Fruit fly (Drosophila melanogaster) whole organism, adult: ENCODE data around the gene CG33307.

Experiments used
- CG11617 ChIP-seq: fragments of 200-800 bp; sonication (Bioruptor generic); optimal IDR thresholded peaks from 2 replicates; lab custom pipeline; 2017; ENCODE audit warnings: mild to moderate bottlenecking, missing biosample characterization, missing genetic modification reagents, missing genetic modification characterization
- CG12768 ChIP-seq: fragments of 200-800 bp; sonication (Bioruptor generic); optimal IDR thresholded peaks from 2 replicates; lab custom pipeline; 2017; ENCODE audit warnings: missing biosample characterization, missing genetic modification characterization, mild to moderate bottlenecking, moderate library complexity, missing genetic modification reagents
- CG14711 ChIP-seq: fragments of 200-800 bp; sonication (Bioruptor generic); optimal IDR thresholded peaks from 2 replicates; lab custom pipeline; 2018; ENCODE audit warnings: missing biosample characterization, mild to moderate bottlenecking, missing genetic modification characterization, moderate library complexity
- CG1620 ChIP-seq: fragments of 200-800 bp; sonication (Bioruptor generic); optimal IDR thresholded peaks from 2 replicates; lab custom pipeline; 2016; ENCODE audit warnings: missing biosample characterization, missing genetic modification characterization
- CG5204 ChIP-seq: fragments of 200-800 bp; sonication (Bioruptor generic); optimal IDR thresholded peaks from 2 replicates; lab custom pipeline; 2016; ENCODE audit warnings: missing biosample characterization, missing genetic modification characterization
- CG7045 ChIP-seq: fragments of 200-800 bp; sonication (Bioruptor generic); optimal IDR thresholded peaks from 2 replicates; lab custom pipeline; 2017; ENCODE audit warnings: missing biosample characterization, mild to moderate bottlenecking, missing genetic modification characterization
- Hr96 ChIP-seq: fragments of 200-800 bp; sonication (Bioruptor generic); optimal IDR thresholded peaks from 2 replicates; lab custom pipeline; 2016; ENCODE audit warnings: missing biosample characterization, missing genetic modification characterization
- cic ChIP-seq: fragments of 200-800 bp; sonication (Bioruptor generic); optimal IDR thresholded peaks from 2 replicates; lab custom pipeline; 2017; ENCODE audit warnings: missing biosample characterization, mild to moderate bottlenecking, missing genetic modification characterization, moderate library complexity
- cnc ChIP-seq, 2 experiments: fragments of >200 bp; optimal IDR thresholded peaks; 2 replicates each; lab custom pipeline; 2017
- kay ChIP-seq: fragments of 200-800 bp; sonication (Bioruptor generic); peaks from one replicate; lab custom pipeline; 2016; ENCODE audit warnings: missing biosample characterization, missing genetic modification characterization, borderline replicate concordance
- ovo ChIP-seq: fragments of 200-800 bp; sonication (Bioruptor generic); optimal IDR thresholded peaks from 2 replicates; lab custom pipeline; 2016; ENCODE audit warnings: missing biosample characterization, missing genetic modification characterization
- toe ChIP-seq: fragments of 200-800 bp; sonication (Bioruptor generic); optimal IDR thresholded peaks from 2 replicates; lab custom pipeline; 2016; ENCODE audit warnings: missing biosample characterization, missing genetic modification characterization

DNA sequence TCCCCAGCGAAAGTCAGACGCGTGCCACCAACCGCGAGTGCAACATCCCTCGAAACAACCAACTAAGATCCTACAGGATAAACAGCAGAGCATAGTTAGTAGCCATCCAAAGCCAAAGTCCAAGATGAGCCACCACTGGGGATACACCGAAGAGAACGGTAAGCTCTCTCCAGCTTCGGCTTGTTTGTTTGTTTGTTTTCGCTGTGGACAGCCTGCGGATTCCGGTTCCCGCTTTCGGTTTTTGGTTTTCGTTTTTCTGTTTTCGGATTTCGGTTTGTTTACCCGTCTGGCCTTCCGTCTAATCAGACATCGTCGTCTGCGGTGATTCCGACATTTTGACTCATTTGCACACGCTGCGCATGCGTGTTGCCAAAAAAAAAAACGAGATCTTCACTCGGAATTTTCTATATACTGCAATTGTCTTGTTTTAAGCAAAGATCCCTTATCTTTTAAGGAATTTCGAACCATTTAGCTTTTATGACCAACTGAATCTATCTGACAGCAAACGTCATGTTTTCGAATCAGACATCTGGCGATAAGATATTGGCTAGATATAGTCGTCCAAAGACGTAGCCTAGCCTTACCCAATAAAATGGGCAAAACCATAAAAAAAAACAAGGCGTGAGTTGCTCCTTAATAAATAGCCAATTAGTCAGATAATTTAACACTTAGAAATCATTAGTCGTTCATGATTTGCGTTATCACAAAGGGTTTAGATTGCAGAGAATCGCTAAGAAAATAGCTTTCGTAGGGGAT is 37.3 kb downstream of the CG33307 start:
- TF ChIP-seq CG1620 (GFP tag; lab: Kevin White, UChicago) (no peak), toe (no peak), Hr96 (GFP tag; lab: Kevin White, UChicago) (no peak), ovo (GFP tag; lab: Kevin White, UChicago) (no peak), cnc (optimal IDR thresholded peaks at IDR 0.05; lab: Kevin White, UChicago) (no peak), CG7045 (GFP tag; lab: Kevin White, UChicago) (no peak), kay (GFP tag; lab: Kevin White, UChicago) (peak; percentile 90), CG14711 (no peak), CG12768 (GFP tag; lab: Kevin White, UChicago) (no peak), CG11617 (GFP tag; lab: Kevin White, UChicago) (no peak), cic (GFP tag; lab: Kevin White, UChicago) (no peak), CG5204 (no peak)
